Fruit fly (Drosophila melanogaster) S2 (cell line): ENCODE data around the gene CG32573.

ENCODE experiments used
- CG8478 ChIP-seq: fragments of >200 bp; optimal IDR thresholded peaks from 2 replicates; lab custom pipeline; 2018
- CTCF ChIP-seq, 2 experiments: fragments of >200 bp; optimal IDR thresholded peaks; 2 replicates each; lab custom pipeline; 2018

DNA sequence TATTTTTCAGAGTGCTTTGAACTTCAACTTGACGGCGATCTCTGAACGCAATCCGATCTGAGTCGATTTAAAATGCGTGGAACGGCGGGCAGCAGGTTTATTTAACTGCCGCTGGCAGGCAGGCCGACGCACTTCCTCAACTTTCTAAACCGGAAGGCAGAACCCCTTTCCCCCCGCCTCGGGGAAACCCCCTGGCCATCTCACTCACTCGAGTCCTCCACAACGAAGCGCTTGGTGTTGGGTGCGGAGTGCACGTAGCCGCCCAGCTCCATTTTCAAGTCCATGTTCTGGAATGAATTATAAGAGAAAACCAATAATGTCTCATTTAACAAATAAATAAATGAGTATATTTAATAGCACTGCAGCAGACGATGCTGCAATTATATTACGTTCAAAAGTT, 18.7 kb downstream of the CG32573 start:
- no peak for TF ChIP-seq CG8478 (lab: Kevin White, UChicago)
- no peak for TF ChIP-seq CTCF (optimal IDR thresholded peaks at IDR 0.05; lab: Kevin White, UChicago)
